Worm (Caenorhabditis elegans): ENCODE results near the gene srsx-14.

- TF ChIP-seq unc-62 (GFP tag; optimal IDR thresholded peaks at IDR 0.05) = no peak
- TF ChIP-seq lsy-27 (tag; optimal IDR thresholded peaks at IDR 0.05; ENCODE audit: borderline replicate concordance, insufficient read depth) = no peak
- TF ChIP-seq dpl-1 (GFP tag; optimal IDR thresholded peaks at IDR 0.05) = peak; percentile 73
- TF ChIP-seq ceh-91 (GFP tag; IDR thresholded peaks at IDR 0.05) = peak; percentile 42; the same call in 1 of the 2 replicates
- no peak for TF ChIP-seq hrde-1 (tag; optimal IDR thresholded peaks at IDR 0.05; ENCODE audit: borderline replicate concordance)
- peak; percentile 47 for TF ChIP-seq snpc-1.3 (tag; optimal IDR thresholded peaks at IDR 0.05; ENCODE audit: insufficient read depth)
- TF ChIP-seq athp-1 (tag; optimal IDR thresholded peaks at IDR 0.05) = no peak
- no peak for TF ChIP-seq chd-7 (tag; optimal IDR thresholded peaks at IDR 0.05)
- peak; percentile 70 for TF ChIP-seq snpc-4 (GFP tag; optimal IDR thresholded peaks at IDR 0.05)
- TF ChIP-seq snpc-4 (tag; optimal IDR thresholded peaks at IDR 0.05) = peak in 3 of 4 experiments; percentile 87 to 92 (median 90)
Observed at ce11 chrIV:5666115-5667028, 39.4 kb upstream of the srsx-14 start.
